Worm (Caenorhabditis elegans) whole organism, L2 larva: ENCODE results near the gene T23F2.4.
A peak's percentile ranks its signal among the peaks of the same experiment; 100 is the strongest.

Experiments used
- F13H6.1 ChIP-seq: sonication (generic microtip); optimal IDR thresholded peaks from 2 replicates; lab custom pipeline; 2016; ENCODE audit warnings: missing genetic modification characterization, missing compliant biosample characterization
- Y55F3AM.14 ChIP-seq: fragments of 200-800 bp; sonication (Bioruptor generic); optimal IDR thresholded peaks from 2 replicates; lab custom pipeline; 2018; ENCODE audit warnings: mild to moderate bottlenecking, missing genetic modification characterization, missing compliant biosample characterization
- blmp-1 ChIP-seq: sonication (generic microtip); optimal IDR thresholded peaks from 2 replicates; lab custom pipeline; 2017; ENCODE audit warnings: missing genetic modification characterization, mild to moderate bottlenecking, missing compliant biosample characterization, antibody characterized with exemption, moderate library complexity; ENCODE audit not compliant: insufficient read depth
- ceh-16 ChIP-seq: fragments of 150-350 bp; optimal IDR thresholded peaks from 2 replicates; lab custom pipeline; 2014; ENCODE audit warnings: missing biosample characterization, missing genetic modification characterization
- ceh-82 ChIP-seq: fragments of 150-350 bp; optimal IDR thresholded peaks from 2 replicates; lab custom pipeline; 2014; ENCODE audit warnings: missing biosample characterization, missing genetic modification characterization
- crh-2 ChIP-seq: sonication (generic microtip); optimal IDR thresholded peaks from 2 replicates; lab custom pipeline; 2017; ENCODE audit warnings: missing biosample characterization, missing genetic modification characterization
- dmd-4 ChIP-seq: sonication (generic microtip); optimal IDR thresholded peaks from 2 replicates; lab custom pipeline; 2017; ENCODE audit warnings: missing biosample characterization, missing genetic modification characterization
- egl-27 ChIP-seq: sonication (generic microtip); optimal IDR thresholded peaks from 3 replicates; lab custom pipeline; 2017; ENCODE audit warnings: missing biosample characterization, missing genetic modification reagents, missing genetic modification characterization
- elt-3 ChIP-seq: sonication (generic microtip); optimal IDR thresholded peaks from 2 replicates; lab custom pipeline; 2017; ENCODE audit warnings: missing biosample characterization, missing genetic modification characterization
- fos-1 ChIP-seq: fragments of 150-350 bp; optimal IDR thresholded peaks from 2 replicates; lab custom pipeline; 2014; ENCODE audit warnings: missing biosample characterization, missing genetic modification characterization
- gmeb-1 ChIP-seq: fragments of 150-350 bp; optimal IDR thresholded peaks from 2 replicates; lab custom pipeline; 2014; ENCODE audit warnings: missing biosample characterization, missing genetic modification characterization
- lin-39 ChIP-seq: fragments of 150-350 bp; optimal IDR thresholded peaks from 2 replicates; lab custom pipeline; 2014; ENCODE audit warnings: missing biosample characterization, missing genetic modification reagents, missing genetic modification characterization
- mab-5 ChIP-seq: fragments of 150-350 bp; optimal IDR thresholded peaks from 2 replicates; lab custom pipeline; 2014; ENCODE audit warnings: missing biosample characterization, missing genetic modification characterization
- mdl-1 ChIP-seq, 2 experiments: fragments of 150-350 bp in 1 of 2; sonication (generic microtip) in 1 of 2; optimal IDR thresholded peaks; 2 replicates each; lab custom pipeline; 2017; ENCODE audit warnings: missing biosample characterization in 2 of 2, missing genetic modification characterization in 2 of 2
- nhr-10 ChIP-seq: sonication (generic microtip); optimal IDR thresholded peaks from 2 replicates; lab custom pipeline; 2017; ENCODE audit warnings: missing biosample characterization, missing genetic modification characterization
- nhr-12 ChIP-seq: fragments of 150-350 bp; optimal IDR thresholded peaks from 2 replicates; lab custom pipeline; 2014; ENCODE audit warnings: missing biosample characterization, missing genetic modification characterization
- nhr-129 ChIP-seq: fragments of 150-350 bp; optimal IDR thresholded peaks from 2 replicates; lab custom pipeline; 2014; ENCODE audit warnings: missing biosample characterization, missing genetic modification characterization
- nhr-21 ChIP-seq: fragments of 150-350 bp; optimal IDR thresholded peaks from 2 replicates; lab custom pipeline; 2014; ENCODE audit warnings: missing biosample characterization, missing genetic modification characterization
- nhr-23 ChIP-seq: fragments of 150-350 bp; optimal IDR thresholded peaks from 2 replicates; lab custom pipeline; 2014; ENCODE audit warnings: missing biosample characterization, missing genetic modification reagents, missing genetic modification characterization
- nhr-25 ChIP-seq: fragments of 150-350 bp; sonication (generic microtip); optimal IDR thresholded peaks from 3 replicates; lab custom pipeline; 2014; ENCODE audit warnings: missing biosample characterization, missing genetic modification characterization
- nhr-77 ChIP-seq: fragments of 150-350 bp; optimal IDR thresholded peaks from 2 replicates; lab custom pipeline; 2014; ENCODE audit warnings: missing biosample characterization, missing genetic modification characterization
- sma-3 ChIP-seq: sonication (generic microtip); optimal IDR thresholded peaks from 2 replicates; lab custom pipeline; 2016; ENCODE audit warnings: missing genetic modification reagents, missing genetic modification characterization, missing compliant biosample characterization
- sma-9 ChIP-seq, 2 experiments: fragments of 150-350 bp in 1 of 2; sonication (generic microtip) in 1 of 2; optimal IDR thresholded peaks; 2 replicates each; lab custom pipeline; 2014 to 2016; ENCODE audit warnings: missing genetic modification characterization in 2 of 2, mild to moderate bottlenecking in 1 of 2, missing biosample characterization in 1 of 2, missing compliant biosample characterization in 1 of 2, missing genetic modification reagents in 1 of 2, moderate library complexity in 1 of 2
- unc-39 ChIP-seq: fragments of 150-350 bp; optimal IDR thresholded peaks from 2 replicates; lab custom pipeline; 2014; ENCODE audit warnings: missing biosample characterization, missing genetic modification characterization

The T23F2.4 gene

DNA sequence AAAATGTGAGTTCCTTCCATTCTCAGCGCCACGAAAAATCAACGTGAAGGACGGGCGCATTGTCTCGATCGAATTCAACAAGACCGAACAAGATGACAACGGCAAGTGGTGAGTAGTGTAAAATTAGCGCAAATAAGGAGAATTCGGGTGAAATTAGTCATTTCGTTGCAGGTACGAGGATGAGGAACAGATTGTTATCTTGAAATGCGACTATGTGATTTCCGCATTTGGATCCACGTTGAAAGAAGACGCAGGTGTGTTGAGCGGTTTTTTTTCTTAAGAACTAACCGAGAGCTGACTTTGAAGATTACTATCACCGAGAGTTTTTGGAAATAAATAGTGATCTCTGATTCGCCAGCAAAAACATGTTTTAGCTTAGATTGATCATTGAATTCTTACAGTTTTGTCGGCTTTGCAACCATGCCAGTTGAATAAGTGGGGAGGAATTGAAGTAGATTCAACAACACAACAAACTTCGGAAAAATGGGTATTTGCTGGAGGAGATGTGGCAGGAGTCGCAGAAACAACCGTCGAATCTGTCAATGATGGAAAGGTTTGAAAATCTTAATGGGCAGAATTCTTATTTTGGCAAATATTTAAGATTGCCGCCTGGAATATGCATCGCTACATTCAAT, 44.7 kb downstream of the T23F2.4 start:
- TF ChIP-seq gmeb-1 (tag; lab: Kevin White, UChicago) (no peak), nhr-23 (tag; lab: Kevin White, UChicago) (no peak), blmp-1 (tag; lab: Kevin White, UChicago) (peak; percentile 4)

DNA sequence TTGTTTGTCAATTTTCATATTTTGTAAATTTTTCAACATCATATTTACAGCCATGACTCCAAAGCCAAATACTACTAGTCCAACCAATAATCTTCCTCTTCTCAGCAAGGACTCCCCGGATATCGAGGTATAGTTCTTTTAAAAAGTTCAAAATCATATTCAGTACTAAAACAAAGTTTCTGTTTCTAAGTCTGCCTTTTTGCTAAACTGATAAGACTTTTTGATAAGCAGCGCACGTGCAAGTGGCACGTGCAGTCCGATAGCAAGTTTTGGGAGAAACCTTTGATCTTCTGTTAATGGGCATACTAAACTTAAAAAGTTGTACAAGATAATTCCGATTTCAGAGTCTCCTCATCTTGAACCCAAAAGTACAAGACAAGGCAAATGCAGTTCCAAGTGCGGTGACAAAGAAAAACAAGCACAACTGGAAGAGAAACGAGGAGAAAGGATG, 47.0 kb downstream of the T23F2.4 start, which contains the start of gene dpyd-1:
Gene dpyd-1 (plus strand): TSS at position 51 of the 451 bp plus-strand sequence.
- peak; percentile 16 for TF ChIP-seq nhr-21 (tag; lab: Kevin White, UChicago)
- TF ChIP-seq nhr-25 = peak; percentile 9
- peak; percentile 6 for TF ChIP-seq nhr-129 (tag; lab: Kevin White, UChicago)
- no peak for TF ChIP-seq unc-39
- TF ChIP-seq sma-9 (GFP tag; optimal IDR thresholded peaks at IDR 0.05; lab: Kevin White, UChicago) = peak; percentile 94
- no peak for TF ChIP-seq sma-9 (tag; optimal IDR thresholded peaks at IDR 0.05; lab: Kevin White, UChicago)
- TF ChIP-seq nhr-10 (tag; lab: Kevin White, UChicago) = no peak
- peak; percentile 76 for TF ChIP-seq crh-2 (tag; lab: Kevin White, UChicago)
- TF ChIP-seq nhr-12 (tag; lab: Kevin White, UChicago) = no peak
- TF ChIP-seq egl-27 (tag; lab: Kevin White, UChicago) = peak; percentile 6
- no peak for TF ChIP-seq mab-5 (tag; lab: Kevin White, UChicago)
- no peak for TF ChIP-seq F13H6.1 (tag; lab: Kevin White, UChicago)
- TF ChIP-seq blmp-1 (tag; lab: Kevin White, UChicago) = peak; percentile 35
- TF ChIP-seq sma-3 (GFP tag; lab: Kevin White, UChicago) = peak; percentile 19
- TF ChIP-seq lin-39 (tag; lab: Kevin White, UChicago) = no peak
- TF ChIP-seq mdl-1 (tag; optimal IDR thresholded peaks at IDR 0.05; lab: Kevin White, UChicago) = peak; percentile 86 to 89
- no peak for TF ChIP-seq Y55F3AM.14 (GFP tag; lab: Kevin White, UChicago)
- peak; percentile 26 for TF ChIP-seq fos-1 (tag; lab: Kevin White, UChicago)
- peak; percentile 32 for TF ChIP-seq gmeb-1 (tag; lab: Kevin White, UChicago)

DNA sequence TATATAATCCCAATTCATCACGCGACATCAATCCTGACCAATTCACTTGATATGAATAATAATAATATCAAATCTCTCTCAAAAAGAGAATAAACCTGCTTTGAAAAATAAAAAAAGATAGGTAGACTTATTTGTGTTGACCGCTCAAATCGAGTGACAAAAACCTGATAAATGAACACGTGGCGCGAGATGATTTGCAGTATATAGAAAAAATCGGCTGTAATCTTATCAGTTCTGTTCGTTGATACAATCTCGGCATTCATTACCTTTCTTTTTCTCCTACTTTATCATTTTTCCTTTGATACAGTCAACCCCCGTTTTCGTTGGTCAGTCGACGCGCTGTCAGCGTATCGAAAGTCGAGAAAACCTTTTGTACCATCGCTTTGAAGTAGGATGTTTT, 47.6 kb downstream of the T23F2.4 start:
- no peak for TF ChIP-seq ceh-16
- peak; percentile 78 for TF ChIP-seq blmp-1 (tag; lab: Kevin White, UChicago)
- peak; percentile 85 for TF ChIP-seq fos-1 (tag; lab: Kevin White, UChicago)
- peak; percentile 32 for TF ChIP-seq nhr-21 (tag; lab: Kevin White, UChicago)
- peak in 1 of 2 experiments; percentile 34 for TF ChIP-seq mdl-1 (tag; optimal IDR thresholded peaks at IDR 0.05; lab: Kevin White, UChicago)
- no peak for TF ChIP-seq lin-39 (tag; lab: Kevin White, UChicago)
- peak; percentile 89 for TF ChIP-seq crh-2 (tag; lab: Kevin White, UChicago)
- TF ChIP-seq nhr-25 = peak; percentile 51
- TF ChIP-seq sma-3 (GFP tag; lab: Kevin White, UChicago) = peak; percentile 78
- no peak for TF ChIP-seq nhr-77 (tag; lab: Kevin White, UChicago)
- TF ChIP-seq F13H6.1 (tag; lab: Kevin White, UChicago) = peak; percentile 51
- TF ChIP-seq sma-9 (GFP tag; optimal IDR thresholded peaks at IDR 0.05; lab: Kevin White, UChicago) = peak; percentile 91
- TF ChIP-seq sma-9 (tag; optimal IDR thresholded peaks at IDR 0.05; lab: Kevin White, UChicago) = no peak
- no peak for TF ChIP-seq dmd-4 (tag; lab: Kevin White, UChicago)
- TF ChIP-seq elt-3 = no peak
- peak; percentile 29 for TF ChIP-seq gmeb-1 (tag; lab: Kevin White, UChicago)
- no peak for TF ChIP-seq ceh-82 (tag; lab: Kevin White, UChicago)
- peak; percentile 44 for TF ChIP-seq egl-27 (tag; lab: Kevin White, UChicago)

DNA sequence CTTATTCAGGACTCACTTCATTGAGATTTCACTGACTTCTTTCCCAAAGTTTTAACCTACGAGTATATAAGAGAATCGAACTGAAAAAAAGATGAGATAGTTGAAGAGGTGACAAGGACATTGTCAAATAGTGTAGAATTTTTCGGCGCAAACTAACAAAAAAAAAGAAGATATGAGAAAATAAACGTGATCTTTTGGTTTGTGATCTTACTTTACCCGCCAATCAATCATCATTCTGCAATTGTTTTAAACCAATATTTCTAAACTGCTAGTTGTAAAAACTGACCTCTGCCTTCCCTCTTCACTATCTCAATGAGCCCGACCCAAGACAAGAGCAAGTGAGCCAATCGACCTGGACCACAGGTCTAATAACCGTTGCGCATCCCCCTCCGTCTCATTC, 48.7 kb downstream of the T23F2.4 start:
- no peak for TF ChIP-seq nhr-25
- TF ChIP-seq sma-9 (GFP tag; optimal IDR thresholded peaks at IDR 0.05; lab: Kevin White, UChicago) = peak; percentile 28
- TF ChIP-seq sma-9 (tag; optimal IDR thresholded peaks at IDR 0.05; lab: Kevin White, UChicago) = no peak

DNA sequence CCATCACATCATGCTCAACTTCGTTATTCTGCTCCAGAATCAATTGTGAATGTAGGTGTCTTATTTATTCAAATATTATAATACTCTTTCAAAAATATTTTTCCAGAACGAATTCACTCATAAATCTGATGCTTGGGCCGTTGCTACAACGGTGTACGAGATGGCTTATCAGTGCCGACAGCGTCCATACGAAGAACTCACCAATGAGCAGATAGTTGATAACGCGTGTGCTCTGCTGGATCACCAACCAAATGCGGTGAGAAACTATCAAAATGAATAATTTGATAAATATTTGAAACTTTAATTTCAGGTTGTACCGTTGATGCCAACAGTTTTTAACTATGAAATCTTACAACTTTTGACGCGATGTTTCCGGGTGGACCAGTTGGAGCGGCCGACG, 49.3 kb downstream of the T23F2.4 start:
- peak; percentile 67 for TF ChIP-seq fos-1 (tag; lab: Kevin White, UChicago)
- TF ChIP-seq mab-5 (tag; lab: Kevin White, UChicago) = no peak
